Worm (Caenorhabditis elegans): ENCODE data around the gene Y6G8.6.

ce11 chrV:17620266-17620665 is 3.6 kb upstream of the Y6G8.6 start, which contains the start of gene Y6G8.8:
- TF ChIP-seq him-1 (tag; optimal IDR thresholded peaks at IDR 0.05) = no peak
- TF ChIP-seq dao-5 (tag; optimal IDR thresholded peaks at IDR 0.05) = no peak
